Worm (Caenorhabditis elegans): Measurements from ENCODE around the gene hrpk-2.

ce11 chrIII:8009769-8010168, 22.8 kb downstream of the hrpk-2 start, which contains the start of gene cit-1.1:
- TF ChIP-seq ama-1 (optimal IDR thresholded peaks at IDR 0.05) = no peak
- TF ChIP-seq hmg-4 (GFP tag; optimal IDR thresholded peaks at IDR 0.05) = no peak
- TF ChIP-seq ets-7 (tag; optimal IDR thresholded peaks at IDR 0.05) = no peak
- TF ChIP-seq hmbx-1 (tag; optimal IDR thresholded peaks at IDR 0.05) = no peak
- TF ChIP-seq tbx-11 (GFP tag; IDR thresholded peaks at IDR 0.05) = no peak
- no peak for TF ChIP-seq ceh-13 (GFP tag; optimal IDR thresholded peaks at IDR 0.05)
- no peak for TF ChIP-seq scrt-1 (GFP tag; IDR thresholded peaks at IDR 0.05)
- no peak for TF ChIP-seq B0310.2 (tag; optimal IDR thresholded peaks at IDR 0.05)
- no peak for TF ChIP-seq flt-1 (GFP tag; IDR thresholded peaks at IDR 0.05)
- TF ChIP-seq F13C5.2 (tag; optimal IDR thresholded peaks at IDR 0.05) = no peak
- TF ChIP-seq tra-4 (tag; optimal IDR thresholded peaks at IDR 0.05) = no peak

All from whole organism, early embryonic.